Worm (Caenorhabditis elegans) whole organism, young adult: ENCODE results near the gene ugt-30.
"Not testable (repeated sequence)": the region's sequence is repeated elsewhere in the genome, so short reads cannot be mapped to it uniquely, and the experiment has no call there.

Source experiments
- F23B12.7 ChIP-seq: sonication (generic microtip); optimal IDR thresholded peaks from 2 replicates; lab custom pipeline; 2017; ENCODE audit warnings: missing genetic modification characterization, mild to moderate bottlenecking, missing compliant biosample characterization, antibody characterized with exemption, moderate library complexity; ENCODE audit not compliant: insufficient read depth
- F52B5.7 ChIP-seq: sonication (generic microtip); optimal IDR thresholded peaks from 2 replicates; lab custom pipeline; 2016; ENCODE audit warnings: mild to moderate bottlenecking, missing genetic modification characterization, missing compliant biosample characterization
- F55B11.4 ChIP-seq: sonication (generic microtip); optimal IDR thresholded peaks from 2 replicates; lab custom pipeline; 2016; ENCODE audit warnings: missing compliant biosample characterization, missing genetic modification characterization, borderline replicate concordance; ENCODE audit not compliant: insufficient read depth
- Y53F4B.3 ChIP-seq: fragments of 200-800 bp; sonication (Bioruptor generic); IDR thresholded peaks from 2 replicates; pipeline ENCODE4 v1.3.6; 2022; ENCODE audit warnings: missing genetic modification reagents, missing genetic modification characterization, missing compliant biosample characterization
- Y53G8AR.9 ChIP-seq: fragments of 200-800 bp; sonication (Bioruptor generic); conservative IDR thresholded peaks from 2 replicates; pipeline ENCODE4 v1.3.6; 2022; ENCODE audit warnings: missing genetic modification reagents, missing genetic modification characterization, missing compliant biosample characterization
- akir-1 ChIP-seq: fragments of 200-800 bp; sonication (Bioruptor generic); optimal IDR thresholded peaks from 2 replicates; lab custom pipeline; 2018; ENCODE audit warnings: mild to moderate bottlenecking, missing genetic modification characterization, moderate library complexity, missing compliant biosample characterization
- aptf-2 ChIP-seq: fragments of 200-800 bp; sonication (Bioruptor generic); conservative IDR thresholded peaks from 2 replicates; pipeline ENCODE4 v1.3.6; 2022; ENCODE audit warnings: missing genetic modification reagents, missing genetic modification characterization, missing compliant biosample characterization
- athp-1 ChIP-seq: sonication (generic microtip); optimal IDR thresholded peaks from 2 replicates; lab custom pipeline; 2017; ENCODE audit warnings: mild to moderate bottlenecking, missing genetic modification characterization, missing compliant biosample characterization
- attf-5 ChIP-seq: fragments of 200-800 bp; sonication (Bioruptor generic); optimal IDR thresholded peaks from 2 replicates; lab custom pipeline; 2018; ENCODE audit warnings: mild to moderate bottlenecking, missing genetic modification characterization, missing compliant biosample characterization
- attf-6 ChIP-seq: fragments of 200-800 bp; sonication (Bioruptor generic); IDR thresholded peaks from 2 replicates; pipeline ENCODE4 v1.3.6; 2022; ENCODE audit warnings: missing genetic modification reagents, missing genetic modification characterization, missing compliant biosample characterization
- bed-1 ChIP-seq: fragments of 200-800 bp; sonication (Bioruptor generic); IDR thresholded peaks from 2 replicates; pipeline ENCODE4 v1.3.6; 2022; ENCODE audit warnings: missing genetic modification reagents, missing genetic modification characterization, missing compliant biosample characterization
- bed-2 ChIP-seq: fragments of 200-800 bp; sonication (Bioruptor generic); IDR thresholded peaks from 2 replicates; pipeline ENCODE4 v1.3.6; 2022; ENCODE audit warnings: missing genetic modification reagents, missing genetic modification characterization, missing compliant biosample characterization
- ccch-3 ChIP-seq: fragments of 200-800 bp; sonication (Bioruptor generic); optimal IDR thresholded peaks from 2 replicates; lab custom pipeline; 2018; ENCODE audit warnings: mild to moderate bottlenecking, missing genetic modification characterization, missing compliant biosample characterization
- cebp-2 ChIP-seq: fragments of 200-800 bp; sonication (Bioruptor generic); IDR thresholded peaks from 2 replicates; pipeline ENCODE4 v1.3.6; 2022; ENCODE audit warnings: missing genetic modification characterization, missing compliant biosample characterization
- ceh-27 ChIP-seq: fragments of 200-800 bp; sonication (Bioruptor generic); optimal IDR thresholded peaks from 2 replicates; lab custom pipeline; 2018; ENCODE audit warnings: mild to moderate bottlenecking, missing genetic modification characterization, moderate library complexity, missing compliant biosample characterization
- chd-7 ChIP-seq: sonication (generic microtip); optimal IDR thresholded peaks from 2 replicates; lab custom pipeline; 2016; ENCODE audit warnings: mild to moderate bottlenecking, missing genetic modification characterization, moderate library complexity, missing compliant biosample characterization
- die-1 ChIP-seq: sonication (generic microtip); optimal IDR thresholded peaks from 2 replicates; lab custom pipeline; 2016; ENCODE audit warnings: missing genotype, mild to moderate bottlenecking, missing genetic modification characterization, missing compliant biosample characterization
- dpl-1 ChIP-seq: fragments of 150-350 bp; optimal IDR thresholded peaks from 2 replicates; lab custom pipeline; 2014; ENCODE audit warnings: missing biosample characterization, missing genetic modification reagents, missing genetic modification characterization
- ekl-4 ChIP-seq: fragments of 200-800 bp; sonication (Bioruptor generic); IDR thresholded peaks from 2 replicates; pipeline ENCODE4 v1.3.6; 2022; ENCODE audit warnings: missing genetic modification reagents, missing genetic modification characterization, missing compliant biosample characterization
- hsf-1 ChIP-seq: fragments of 200-800 bp; sonication (Bioruptor generic); IDR thresholded peaks from 2 replicates; pipeline ENCODE4 v1.3.6; 2022; ENCODE audit warnings: missing genetic modification reagents, missing genetic modification characterization, missing compliant biosample characterization
- lag-1 ChIP-seq: fragments of 200-800 bp; sonication (Bioruptor generic); IDR thresholded peaks from 2 replicates; pipeline ENCODE4 v1.3.6; 2022; ENCODE audit warnings: missing genetic modification reagents, missing genetic modification characterization, missing compliant biosample characterization
- lin-40 ChIP-seq: sonication (generic microtip); optimal IDR thresholded peaks from 2 replicates; lab custom pipeline; 2016; ENCODE audit warnings: missing genetic modification characterization, mild to moderate bottlenecking, missing compliant biosample characterization, missing genotype, missing genetic modification reagents
- lir-1 ChIP-seq: fragments of 200-800 bp; sonication (Bioruptor generic); conservative IDR thresholded peaks from 2 replicates; pipeline ENCODE4 v1.3.6; 2022; ENCODE audit warnings: missing genetic modification reagents, missing genetic modification characterization, missing compliant biosample characterization
- lsl-1 ChIP-seq: fragments of 200-800 bp; sonication (Bioruptor generic); optimal IDR thresholded peaks from 2 replicates; lab custom pipeline; 2018; ENCODE audit warnings: mild to moderate bottlenecking, missing genetic modification characterization, moderate library complexity, missing compliant biosample characterization
- lsy-27 ChIP-seq: sonication (generic microtip); optimal IDR thresholded peaks from 2 replicates; lab custom pipeline; 2017; ENCODE audit warnings: missing genetic modification characterization, mild to moderate bottlenecking, missing compliant biosample characterization, antibody characterized with exemption, missing genotype, borderline replicate concordance; ENCODE audit not compliant: insufficient read depth
- mes-4 ChIP-seq: sonication (generic microtip); optimal IDR thresholded peaks from 2 replicates; lab custom pipeline; 2016; ENCODE audit warnings: missing genotype, missing genetic modification characterization, missing compliant biosample characterization
- rcor-1 ChIP-seq: fragments of 200-800 bp; sonication (Bioruptor generic); IDR thresholded peaks from 2 replicates; pipeline ENCODE4 v1.3.6; 2022; ENCODE audit warnings: missing genetic modification reagents, missing genetic modification characterization, missing compliant biosample characterization
- repo-1 ChIP-seq: sonication (generic microtip); optimal IDR thresholded peaks from 2 replicates; lab custom pipeline; 2017; ENCODE audit warnings: mild to moderate bottlenecking, missing genetic modification characterization, missing compliant biosample characterization
- snpc-1.3 ChIP-seq: sonication (generic microtip); optimal IDR thresholded peaks from 2 replicates; lab custom pipeline; 2017; ENCODE audit warnings: missing genetic modification characterization, mild to moderate bottlenecking, missing compliant biosample characterization, antibody characterized with exemption, moderate library complexity, missing genotype, missing genetic modification reagents; ENCODE audit not compliant: insufficient read depth
- somi-1 ChIP-seq: fragments of 200-800 bp; sonication (Bioruptor generic); optimal IDR thresholded peaks from 2 replicates; lab custom pipeline; 2018; ENCODE audit warnings: mild to moderate bottlenecking, missing genetic modification characterization, missing compliant biosample characterization
- sptf-2 ChIP-seq: fragments of 200-800 bp; sonication (Bioruptor generic); optimal IDR thresholded peaks from 2 replicates; lab custom pipeline; 2018; ENCODE audit warnings: mild to moderate bottlenecking, missing genetic modification characterization, missing compliant biosample characterization
- zfh-2 ChIP-seq: fragments of 200-800 bp; sonication (Bioruptor generic); conservative IDR thresholded peaks from 2 replicates; pipeline ENCODE4 v1.3.6; 2022; ENCODE audit warnings: missing genetic modification reagents, missing genetic modification characterization, missing compliant biosample characterization

ugt-30 gene

DNA sequence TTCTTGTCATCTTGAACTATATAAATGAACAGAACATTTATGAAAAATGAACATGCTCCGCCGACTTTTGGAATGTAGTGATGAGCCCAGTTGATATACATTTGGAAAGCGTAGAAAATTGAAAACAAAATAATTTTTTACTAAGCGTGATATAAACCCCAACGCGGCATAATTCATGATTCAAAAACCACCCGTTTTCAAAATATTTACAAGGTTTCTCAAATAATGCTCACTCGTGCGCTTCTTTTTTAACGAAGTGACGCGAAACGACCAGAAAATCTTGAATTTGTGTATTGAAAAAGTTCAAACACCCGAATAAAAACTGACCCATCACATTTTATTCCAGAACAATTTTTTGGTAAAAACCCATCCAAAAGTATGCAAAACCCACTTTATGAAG is 2.4 kb upstream of the ugt-30 start, which contains the start of gene srj-27:
TSS of gene srj-27 (minus strand) at position 101 of the 400 bp plus-strand sequence.
- no peak for TF ChIP-seq attf-6 (GFP tag; lab: Robert Waterston, UW)
- no peak for TF ChIP-seq aptf-2 (GFP tag; lab: Robert Waterston, UW)
- TF ChIP-seq F23B12.7 (tag; lab: Kevin White, UChicago) = no peak
- no peak for TF ChIP-seq lin-40 (tag; lab: Kevin White, UChicago)
- TF ChIP-seq lag-1 (GFP tag; lab: Robert Waterston, UW) = no peak
- TF ChIP-seq Y53G8AR.9 = no peak
- TF ChIP-seq ceh-27 (GFP tag; lab: Kevin White, UChicago) = no peak
- no peak for TF ChIP-seq bed-1
- no peak for TF ChIP-seq die-1 (tag; lab: Kevin White, UChicago)
- TF ChIP-seq F55B11.4 (tag; lab: Kevin White, UChicago) = no peak
- no peak for TF ChIP-seq snpc-1.3
- TF ChIP-seq lsy-27 (tag; lab: Kevin White, UChicago) = no peak

DNA sequence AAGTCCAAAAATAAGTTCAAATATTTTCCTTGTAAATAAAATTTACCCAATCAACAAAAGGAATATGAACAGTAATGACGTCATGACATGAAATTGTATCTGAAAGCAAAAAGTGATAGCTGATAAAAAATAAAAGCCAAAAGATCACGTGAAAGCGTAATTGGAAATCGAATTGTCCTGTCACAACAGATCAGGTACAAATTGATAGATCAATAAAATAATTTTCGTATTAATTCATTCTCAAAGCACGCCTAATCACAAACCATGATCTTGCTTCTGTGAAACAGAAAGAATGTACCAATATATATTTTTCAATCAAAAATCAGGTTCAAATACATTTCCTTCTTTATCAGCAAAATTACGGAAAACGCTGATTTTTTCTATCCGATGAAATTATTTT is 5.5 kb downstream of the ugt-30 start, which contains the start of gene flor-1:
TSS of gene flor-1 (minus strand) at position 101 of the 400 bp plus-strand sequence.
- no peak for TF ChIP-seq F52B5.7 (tag; lab: Kevin White, UChicago)
- TF ChIP-seq lir-1 (GFP tag; lab: Robert Waterston, UW) = no peak
- TF ChIP-seq ccch-3 (GFP tag; lab: Kevin White, UChicago) = no peak
- no peak for TF ChIP-seq rcor-1 (GFP tag; lab: Robert Waterston, UW)
- no peak for TF ChIP-seq sptf-2 (GFP tag; lab: Kevin White, UChicago)
- TF ChIP-seq Y53G8AR.9 = no peak
- no peak for TF ChIP-seq repo-1 (tag; lab: Kevin White, UChicago)
- no peak for TF ChIP-seq cebp-2 (GFP tag; lab: Robert Waterston, UW)
- TF ChIP-seq athp-1 (tag; lab: Kevin White, UChicago) = no peak
- TF ChIP-seq lsl-1 = no peak
- TF ChIP-seq dpl-1 (GFP tag; lab: Kevin White, UChicago) = no peak
- no peak for TF ChIP-seq mes-4 (tag; lab: Kevin White, UChicago)
- TF ChIP-seq akir-1 = no peak
- no peak for TF ChIP-seq Y53F4B.3 (GFP tag; lab: Robert Waterston, UW)

DNA sequence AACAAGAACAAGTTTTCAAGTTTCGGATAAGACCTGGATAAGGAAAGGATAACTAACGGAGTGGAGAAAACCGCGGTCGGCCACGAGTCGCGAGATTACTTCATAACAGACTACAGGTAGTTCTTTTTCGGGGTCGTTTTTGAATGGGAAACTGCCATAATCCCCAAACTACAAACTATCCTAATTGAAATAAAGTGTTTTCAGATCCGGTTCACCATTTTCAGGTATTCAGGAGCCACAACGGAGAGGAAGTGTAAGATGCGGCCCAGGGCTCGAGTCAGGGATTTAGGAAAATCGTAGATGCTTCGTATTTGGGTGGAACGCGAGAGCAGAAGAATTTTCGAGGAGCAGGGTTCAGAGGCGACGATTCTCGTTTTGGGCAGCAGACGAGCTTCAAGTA is 9.1 kb downstream of the ugt-30 start, which contains the start of gene T01G5.8:
TSS of gene T01G5.8 (plus strand) at position 301 of the 400 bp plus-strand sequence.
- TF ChIP-seq lin-40 (tag; lab: Kevin White, UChicago); attf-5; chd-7 (tag; lab: Kevin White, UChicago): not testable (repeated sequence)

DNA sequence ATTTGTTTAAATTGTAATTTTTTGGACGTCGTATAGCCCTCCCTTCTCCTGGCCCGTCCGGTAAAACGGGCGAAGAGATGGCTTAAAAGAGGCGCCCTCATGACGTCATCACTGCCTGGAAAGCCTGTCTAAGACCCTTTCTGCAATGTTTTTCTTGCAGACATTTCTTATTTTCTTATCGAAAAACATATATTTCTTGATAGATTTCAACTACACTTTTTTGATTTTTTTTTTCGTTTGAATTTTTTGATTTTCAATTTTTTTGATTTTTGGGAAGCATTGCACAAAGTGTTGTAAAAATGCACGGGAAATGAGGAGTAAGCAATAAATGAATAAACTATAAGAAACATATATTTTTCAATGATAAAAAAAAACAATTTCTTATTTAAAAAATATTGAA is 11.1 kb downstream of the ugt-30 start, which contains the start of gene T01G5.6:
TSS of gene T01G5.6 (minus strand) at position 101 of the 400 bp plus-strand sequence.
- TF ChIP-seq bed-2 (GFP tag; lab: Robert Waterston, UW) = no peak
- no peak for TF ChIP-seq zfh-2
- no peak for TF ChIP-seq somi-1 (GFP tag; lab: Kevin White, UChicago)
- no peak for TF ChIP-seq ekl-4 (GFP tag; lab: Robert Waterston, UW)
- no peak for TF ChIP-seq hsf-1
